Worm (Caenorhabditis elegans): Measurements from ENCODE around the gene F13A2.10.

The F13A2.10 gene

ce11 chrV:4386173-4386572 lies at the start of gene F13A2.10:
Gene F13A2.10 (minus strand): TSS chrV:4386273.
- TF ChIP-seq ref-1 (GFP tag; conservative IDR thresholded peaks at IDR 0.05) (no peak), tab-1 (GFP tag; IDR thresholded peaks at IDR 0.05) (no peak), klf-2 (GFP tag; conservative IDR thresholded peaks at IDR 0.05) (no peak)

ce11 chrV:4435411-4435981 lies 49.4 kb upstream of the F13A2.10 start, which contains the start of gene Y47D7A.13:
Gene Y47D7A.13 (minus strand): TSS chrV:4435927.
- TF ChIP-seq ref-1 (GFP tag; conservative IDR thresholded peaks at IDR 0.05) (no peak), flt-1 (GFP tag; IDR thresholded peaks at IDR 0.05) (no peak), klf-2 (GFP tag; conservative IDR thresholded peaks at IDR 0.05) (no peak), tab-1 (GFP tag; IDR thresholded peaks at IDR 0.05) (no peak), ztf-29 (GFP tag; IDR thresholded peaks at IDR 0.05) (no peak), cog-1 (tag; optimal IDR thresholded peaks at IDR 0.05) (no peak), med-1 (GFP tag; optimal IDR thresholded peaks at IDR 0.05; ENCODE audit: insufficient read depth) (no peak), ztf-23 (GFP tag; IDR thresholded peaks at IDR 0.05) (no peak), T22C8.4 (GFP tag; IDR thresholded peaks at IDR 0.05) (no peak)

ce11 chrV:4432783-4433237 lies 46.7 kb upstream of the F13A2.10 start, which contains the start of gene Y47D7A.15:
Gene Y47D7A.15 (minus strand): TSS chrV:4433187.
- TF ChIP-seq flt-1 (GFP tag; IDR thresholded peaks at IDR 0.05) (0 out of 2 replicates have a peak, but pooled peaks have one; percentile 39), T22C8.4 (GFP tag; IDR thresholded peaks at IDR 0.05) (no peak)

- no peak for TF ChIP-seq med-1 (GFP tag; optimal IDR thresholded peaks at IDR 0.05; ENCODE audit: insufficient read depth)
Measured at ce11 chrV:4429576-4429975, 43.5 kb upstream of the F13A2.10 start, which contains the start of gene Y47D7A.12. Gene Y47D7A.12 (minus strand): TSS chrV:4429676.

DNA sequence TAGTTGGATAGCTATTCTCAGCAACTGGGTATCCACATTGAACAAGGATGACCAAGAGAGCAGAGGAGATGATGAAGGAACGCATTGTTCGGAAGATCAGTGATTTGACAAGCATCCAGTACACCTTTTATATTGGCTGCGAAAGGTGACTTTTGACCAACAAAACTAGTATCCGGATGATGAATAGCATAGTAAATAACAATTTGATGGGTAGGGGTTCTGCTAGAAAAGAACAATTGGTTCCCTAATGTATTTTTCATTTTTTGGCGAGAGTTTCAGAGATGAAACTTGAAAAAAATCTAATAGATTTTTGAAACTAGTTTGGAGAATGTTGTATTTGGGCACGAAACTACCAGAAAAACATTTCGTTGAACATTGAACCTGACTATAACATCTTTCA lies 42.1 kb upstream of the F13A2.10 start, which contains the start of gene Y47D7A.11:
Y47D7A.11 (minus strand) TSS at position 101 of the 400 bp plus-strand sequence.
- TF ChIP-seq med-1 (GFP tag; optimal IDR thresholded peaks at IDR 0.05; ENCODE audit: insufficient read depth) (no peak), ztf-29 (GFP tag; IDR thresholded peaks at IDR 0.05) (no peak), flt-1 (GFP tag; IDR thresholded peaks at IDR 0.05) (no peak), tab-1 (GFP tag; IDR thresholded peaks at IDR 0.05) (no peak), klf-2 (GFP tag; conservative IDR thresholded peaks at IDR 0.05) (no peak), cog-1 (tag; optimal IDR thresholded peaks at IDR 0.05) (no peak), ztf-23 (GFP tag; IDR thresholded peaks at IDR 0.05) (no peak), T22C8.4 (GFP tag; IDR thresholded peaks at IDR 0.05) (no peak), ref-1 (GFP tag; conservative IDR thresholded peaks at IDR 0.05) (no peak)

DNA sequence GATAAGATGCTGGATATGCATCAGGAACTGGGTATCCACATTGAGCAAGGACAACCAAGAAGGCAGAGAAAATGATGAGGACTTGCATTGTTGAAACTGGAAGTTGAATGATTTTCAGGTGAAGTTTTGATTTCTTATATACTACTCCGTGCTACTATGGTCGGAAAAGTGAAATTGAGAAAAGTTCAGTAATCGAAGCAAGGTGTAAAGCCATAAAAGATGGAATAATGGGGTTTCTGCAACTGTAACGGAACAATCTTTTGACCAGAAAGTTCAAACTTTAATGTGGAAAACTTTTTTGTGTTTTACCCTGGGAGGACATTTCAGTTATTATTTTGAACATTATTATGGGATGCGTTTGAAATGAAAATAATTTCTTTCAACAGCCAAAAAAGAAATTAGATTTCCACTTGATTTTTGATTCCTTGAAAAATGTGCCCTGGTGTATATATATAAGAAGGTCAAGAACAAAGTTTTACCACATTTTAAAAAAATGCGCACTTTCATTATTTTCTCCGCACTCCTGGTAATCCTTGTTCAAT lies 37.9 kb upstream of the F13A2.10 start, which contains the start of the genes Y47D7A.9 and Y47D7A.19:
Y47D7A.9 (minus strand) TSS at position 101 of the 542 bp plus-strand sequence.
Y47D7A.19 (plus strand) TSS at position 492 of the 542 bp plus-strand sequence.
- TF ChIP-seq klf-2 (GFP tag; conservative IDR thresholded peaks at IDR 0.05) (no peak), cog-1 (tag; optimal IDR thresholded peaks at IDR 0.05) (no peak), T22C8.4 (GFP tag; IDR thresholded peaks at IDR 0.05) (no peak), ztf-29 (GFP tag; IDR thresholded peaks at IDR 0.05) (no peak), med-1 (GFP tag; optimal IDR thresholded peaks at IDR 0.05; ENCODE audit: insufficient read depth) (no peak), tab-1 (GFP tag; IDR thresholded peaks at IDR 0.05) (no peak)

- TF ChIP-seq flt-1 (GFP tag; IDR thresholded peaks at IDR 0.05), result no peak
- no peak for TF ChIP-seq med-1 (GFP tag; optimal IDR thresholded peaks at IDR 0.05; ENCODE audit: insufficient read depth)
- no peak for TF ChIP-seq tab-1 (GFP tag; IDR thresholded peaks at IDR 0.05)
- TF ChIP-seq ztf-23 (GFP tag; IDR thresholded peaks at IDR 0.05), result no peak
- no peak for TF ChIP-seq T22C8.4 (GFP tag; IDR thresholded peaks at IDR 0.05)
- no peak for TF ChIP-seq klf-2 (GFP tag; conservative IDR thresholded peaks at IDR 0.05)
- TF ChIP-seq ref-1 (GFP tag; conservative IDR thresholded peaks at IDR 0.05), result no peak
- no peak for TF ChIP-seq cog-1 (tag; optimal IDR thresholded peaks at IDR 0.05)
- no peak for TF ChIP-seq ztf-29 (GFP tag; IDR thresholded peaks at IDR 0.05)
Measured at ce11 chrV:4423087-4423486, 37.0 kb upstream of the F13A2.10 start.

DNA sequence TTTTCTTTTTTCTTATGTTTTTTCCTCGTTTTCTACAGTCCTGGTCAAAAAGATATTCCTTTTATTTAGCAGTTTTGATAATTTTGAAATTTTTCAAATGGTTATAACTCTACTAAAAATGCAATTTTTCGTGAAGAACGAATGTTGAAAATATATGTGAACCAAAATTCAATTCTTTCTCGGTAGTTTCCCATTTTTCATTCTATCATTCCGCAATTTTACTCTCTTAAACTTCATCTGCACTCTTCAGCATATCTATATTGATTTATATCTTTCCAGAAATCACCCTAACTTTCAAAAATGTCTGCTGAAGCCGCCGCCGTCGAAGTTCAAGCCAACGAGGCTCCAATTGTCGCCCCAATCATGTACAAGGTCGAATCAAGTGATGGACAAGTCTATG lies 36.1 kb upstream of the F13A2.10 start, which contains the start of gene skr-7:
skr-7 (plus strand) TSS at position 301 of the 400 bp plus-strand sequence.
- TF ChIP-seq T22C8.4 (GFP tag; IDR thresholded peaks at IDR 0.05) (no peak), ref-1 (GFP tag; conservative IDR thresholded peaks at IDR 0.05) (no peak), klf-2 (GFP tag; conservative IDR thresholded peaks at IDR 0.05) (no peak), flt-1 (GFP tag; IDR thresholded peaks at IDR 0.05) (no peak)

ce11 chrV:4421475-4421874 lies 35.4 kb upstream of the F13A2.10 start, which contains the start of gene skr-14:
Gene skr-14 (minus strand): TSS chrV:4421575.
- no peak for TF ChIP-seq ref-1 (GFP tag; conservative IDR thresholded peaks at IDR 0.05)
- no peak for TF ChIP-seq ztf-23 (GFP tag; IDR thresholded peaks at IDR 0.05)
- no peak for TF ChIP-seq flt-1 (GFP tag; IDR thresholded peaks at IDR 0.05)
- no peak for TF ChIP-seq med-1 (GFP tag; optimal IDR thresholded peaks at IDR 0.05; ENCODE audit: insufficient read depth)
- TF ChIP-seq T22C8.4 (GFP tag; IDR thresholded peaks at IDR 0.05), result no peak
- no peak for TF ChIP-seq tab-1 (GFP tag; IDR thresholded peaks at IDR 0.05)
- no peak for TF ChIP-seq ztf-29 (GFP tag; IDR thresholded peaks at IDR 0.05)
- no peak for TF ChIP-seq cog-1 (tag; optimal IDR thresholded peaks at IDR 0.05)

DNA sequence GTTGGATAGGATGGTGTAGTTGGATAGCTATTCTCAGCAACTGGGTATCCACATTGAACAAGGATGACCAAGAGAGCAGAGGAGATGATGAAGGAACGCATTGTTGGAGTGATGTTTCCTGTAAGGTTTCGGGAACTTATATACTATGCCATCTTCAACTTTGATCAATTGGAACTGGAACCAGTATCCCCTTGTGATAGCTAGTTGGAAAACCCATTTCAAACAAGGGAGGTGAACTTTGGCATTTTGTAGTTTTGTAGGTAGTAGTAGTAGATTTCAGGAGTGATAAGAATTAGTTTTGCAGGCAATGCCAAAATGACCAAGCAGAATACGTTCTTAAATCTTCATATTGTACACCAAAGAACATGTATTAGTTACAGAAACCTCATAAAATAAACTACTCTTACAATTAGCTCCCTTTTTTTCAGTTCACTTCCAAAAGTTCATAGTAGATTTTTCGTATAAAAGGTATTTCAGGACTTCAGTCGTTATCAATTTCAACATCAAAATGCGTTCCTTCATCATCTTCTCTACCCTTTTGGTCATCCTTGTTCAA lies 33.8 kb upstream of the F13A2.10 start, which contains the start of the genes Y47D7A.7 and Y47D7A.2:
Y47D7A.7 (minus strand) TSS at position 101 of the 556 bp plus-strand sequence.
Y47D7A.2 (plus strand) TSS at position 506 of the 556 bp plus-strand sequence.
- TF ChIP-seq ztf-23 (GFP tag; IDR thresholded peaks at IDR 0.05), result no peak
- TF ChIP-seq ztf-29 (GFP tag; IDR thresholded peaks at IDR 0.05), result no peak
- TF ChIP-seq T22C8.4 (GFP tag; IDR thresholded peaks at IDR 0.05), result no peak
- no peak for TF ChIP-seq med-1 (GFP tag; optimal IDR thresholded peaks at IDR 0.05; ENCODE audit: insufficient read depth)
- no peak for TF ChIP-seq klf-2 (GFP tag; conservative IDR thresholded peaks at IDR 0.05)
- no peak for TF ChIP-seq tab-1 (GFP tag; IDR thresholded peaks at IDR 0.05)
- no peak for TF ChIP-seq cog-1 (tag; optimal IDR thresholded peaks at IDR 0.05)
- no peak for TF ChIP-seq flt-1 (GFP tag; IDR thresholded peaks at IDR 0.05)
- TF ChIP-seq ref-1 (GFP tag; conservative IDR thresholded peaks at IDR 0.05), result no peak
